Fruit fly (Drosophila melanogaster) whole organism, wandering third instar larva: ENCODE results near the gene CG46463.
A peak's percentile ranks its signal among the peaks of the same experiment; 100 is the strongest.

Source experiments
- Abd-B ChIP-seq: fragments of >200 bp; optimal IDR thresholded peaks from 2 replicates; lab custom pipeline; 2017; ENCODE audit warnings: missing biosample characterization, missing genetic modification characterization
- CG32264 ChIP-seq: fragments of 200-800 bp; sonication (Bioruptor generic); optimal IDR thresholded peaks from 2 replicates; lab custom pipeline; 2016; ENCODE audit warnings: missing biosample characterization, missing genetic modification characterization
- Dfd ChIP-seq: fragments of >200 bp; optimal IDR thresholded peaks from 2 replicates; lab custom pipeline; 2017; ENCODE audit warnings: missing biosample characterization, missing genetic modification characterization
- Dif ChIP-seq: fragments of 200-275, 200-300 bp; sonication (Bioruptor generic); optimal IDR thresholded peaks from 2 replicates; lab custom pipeline; 2018; ENCODE audit warnings: missing biosample characterization, missing genetic modification characterization; ENCODE audit not compliant: partially characterized antibody
- GATAd ChIP-seq: sonication (Bioruptor generic); optimal IDR thresholded peaks from 2 replicates; lab custom pipeline; 2016; ENCODE audit warnings: missing biosample characterization, missing genetic modification characterization
- HLH106 ChIP-seq: fragments of 200-800 bp; optimal IDR thresholded peaks from 3 replicates; lab custom pipeline; 2019; ENCODE audit warnings: missing biosample characterization, mild to moderate bottlenecking, missing genetic modification characterization, moderate library complexity
- Hnf4 ChIP-seq: fragments of 200-800 bp; sonication (Bioruptor generic); optimal IDR thresholded peaks from 2 replicates; lab custom pipeline; 2016; ENCODE audit warnings: missing biosample characterization, mild to moderate bottlenecking, missing genetic modification characterization
- Hr78 ChIP-seq: fragments of >200 bp; optimal IDR thresholded peaks from 2 replicates; lab custom pipeline; 2017; ENCODE audit warnings: missing biosample characterization, missing genetic modification characterization
- Hr83 ChIP-seq: fragments of 200-300 bp; sonication (Bioruptor generic); optimal IDR thresholded peaks from 2 replicates; lab custom pipeline; 2016; ENCODE audit warnings: missing biosample characterization, mild to moderate bottlenecking, missing genetic modification characterization, moderate library complexity; ENCODE audit not compliant: poor library complexity, severe bottlenecking
- Jra ChIP-seq: sonication (Bioruptor generic); optimal IDR thresholded peaks from 2 replicates; lab custom pipeline; 2016; ENCODE audit warnings: missing biosample characterization, missing genetic modification characterization
- Mio ChIP-seq: sonication (Bioruptor generic); optimal IDR thresholded peaks from 2 replicates; lab custom pipeline; 2016; ENCODE audit warnings: missing biosample characterization, missing genetic modification characterization
- Myc ChIP-seq: fragments of >200 bp; optimal IDR thresholded peaks from 2 replicates; lab custom pipeline; 2017
- OdsH ChIP-seq: fragments of 200-800 bp; sonication (Bioruptor generic); optimal IDR thresholded peaks from 2 replicates; lab custom pipeline; 2016; ENCODE audit warnings: missing biosample characterization, mild to moderate bottlenecking, missing genetic modification characterization
- Rel ChIP-seq, 2 experiments: fragments of 200-800 bp; sonication (Bioruptor generic) in 1 of 2; optimal IDR thresholded peaks; 2 replicates in 1 of 2; 3 replicates in 1 of 2; lab custom pipeline; 2016 to 2019; ENCODE audit warnings: mild to moderate bottlenecking in 2 of 2, missing biosample characterization in 2 of 2, missing genetic modification characterization in 2 of 2, moderate library complexity in 1 of 2
- Sp1 ChIP-seq: fragments of 200-800 bp; sonication (Bioruptor generic); optimal IDR thresholded peaks from 3 replicates; lab custom pipeline; 2019; ENCODE audit warnings: missing biosample characterization, mild to moderate bottlenecking, missing genetic modification characterization, moderate library complexity
- Vsx2 ChIP-seq: fragments of 200-300, 225-300 bp; sonication (Bioruptor generic); optimal IDR thresholded peaks from 2 replicates; lab custom pipeline; 2018; ENCODE audit warnings: missing biosample characterization, missing genetic modification characterization; ENCODE audit not compliant: partially characterized antibody
- br ChIP-seq: fragments of 200-800 bp; sonication (Bioruptor generic); optimal IDR thresholded peaks from 2 replicates; lab custom pipeline; 2016; ENCODE audit warnings: missing biosample characterization, missing genetic modification characterization
- brk ChIP-seq: fragments of 200-800 bp; sonication (Bioruptor generic); optimal IDR thresholded peaks from 2 replicates; lab custom pipeline; 2016; ENCODE audit warnings: missing biosample characterization, mild to moderate bottlenecking, missing genetic modification characterization
- dsf ChIP-seq: sonication (Bioruptor generic); optimal IDR thresholded peaks from 2 replicates; lab custom pipeline; 2016; ENCODE audit warnings: missing biosample characterization, missing genetic modification characterization, borderline replicate concordance
- ey ChIP-seq: fragments of 200-800 bp; sonication (Bioruptor generic); optimal IDR thresholded peaks from 2 replicates; lab custom pipeline; 2016; ENCODE audit warnings: missing biosample characterization, missing genetic modification characterization
- foxo ChIP-seq, 2 experiments: fragments of 200-800 bp; sonication (Bioruptor generic); optimal IDR thresholded peaks; 2 replicates in 1 of 2; 3 replicates in 1 of 2; lab custom pipeline; 2016 to 2017; ENCODE audit warnings: missing biosample characterization in 2 of 2, missing genetic modification characterization in 2 of 2
- fru ChIP-seq: fragments of 200-800 bp; sonication (Bioruptor generic); optimal IDR thresholded peaks from 3 replicates; lab custom pipeline; 2016; ENCODE audit warnings: missing biosample characterization, mild to moderate bottlenecking, missing genetic modification characterization
- h ChIP-seq: fragments of 200-800 bp; sonication (Bioruptor generic); optimal IDR thresholded peaks from 3 replicates; lab custom pipeline; 2016; ENCODE audit warnings: missing biosample characterization, mild to moderate bottlenecking, missing genetic modification characterization
- jim ChIP-seq: fragments of 175-275, 200-325 bp; sonication (Bioruptor generic); optimal IDR thresholded peaks from 2 replicates; lab custom pipeline; 2016; ENCODE audit warnings: missing biosample characterization, mild to moderate bottlenecking, missing genetic modification characterization
- lola ChIP-seq: fragments of >200 bp; optimal IDR thresholded peaks from 2 replicates; lab custom pipeline; 2017; ENCODE audit warnings: missing biosample characterization, missing genetic modification characterization
- pan ChIP-seq: fragments of >200 bp; optimal IDR thresholded peaks from 2 replicates; lab custom pipeline; 2017
- psq ChIP-seq: fragments of 200-800 bp; sonication (Bioruptor generic); optimal IDR thresholded peaks from 3 replicates; lab custom pipeline; 2017; ENCODE audit warnings: missing biosample characterization, mild to moderate bottlenecking, missing genetic modification characterization, moderate library complexity
- rgr ChIP-seq: fragments of 200-800 bp; sonication (Bioruptor generic); optimal IDR thresholded peaks from 3 replicates; lab custom pipeline; 2016; ENCODE audit warnings: missing biosample characterization, mild to moderate bottlenecking, missing genetic modification characterization
- sv ChIP-seq: fragments of 200-800 bp; sonication (Bioruptor generic); optimal IDR thresholded peaks from 3 replicates; lab custom pipeline; 2016; ENCODE audit warnings: missing biosample characterization, missing genetic modification characterization
- tai ChIP-seq: sonication (Bioruptor generic); optimal IDR thresholded peaks from 2 replicates; lab custom pipeline; 2016; ENCODE audit warnings: missing biosample characterization, missing genetic modification characterization
- usp ChIP-seq: fragments of >200 bp; optimal IDR thresholded peaks from 2 replicates; lab custom pipeline; 2017; ENCODE audit warnings: missing biosample characterization, missing genetic modification characterization
- woc ChIP-seq: sonication (Bioruptor generic); optimal IDR thresholded peaks from 2 replicates; lab custom pipeline; 2016; ENCODE audit warnings: missing biosample characterization, mild to moderate bottlenecking, missing genetic modification characterization

CG46463 gene

dm6 chr3L:3450410-3450809 lies 10.7 kb upstream of the CG46463 start:
- TF ChIP-seq psq (GFP tag; lab: Kevin White, UChicago): peak; percentile 82
- TF ChIP-seq foxo (GFP tag; optimal IDR thresholded peaks at IDR 0.05; lab: Kevin White, UChicago): peak in 1 of 2 experiments; percentile 26
- TF ChIP-seq OdsH: peak; percentile 74
- peak; percentile 63 for TF ChIP-seq br (GFP tag; lab: Kevin White, UChicago)
- no peak for TF ChIP-seq Hnf4
- no peak for TF ChIP-seq usp (GFP tag; lab: Kevin White, UChicago)
- TF ChIP-seq Rel (GFP tag; optimal IDR thresholded peaks at IDR 0.05; lab: Kevin White, UChicago): no peak
- no peak for TF ChIP-seq Rel (tag; optimal IDR thresholded peaks at IDR 0.05; lab: Kevin White, UChicago)
- TF ChIP-seq HLH106 (tag; lab: Kevin White, UChicago): peak; percentile 45
- no peak for TF ChIP-seq pan (lab: Kevin White, UChicago)
- TF ChIP-seq Jra (GFP tag; lab: Kevin White, UChicago): no peak
- TF ChIP-seq ey (GFP tag; lab: Kevin White, UChicago): peak; percentile 72
- TF ChIP-seq Mio (GFP tag; lab: Kevin White, UChicago): no peak
- TF ChIP-seq h (GFP tag; lab: Kevin White, UChicago): peak; percentile 50
- TF ChIP-seq woc (GFP tag; lab: Kevin White, UChicago): peak; percentile 75
- TF ChIP-seq Sp1: peak; percentile 59
- no peak for TF ChIP-seq brk
- TF ChIP-seq fru (GFP tag; lab: Kevin White, UChicago): peak; percentile 19
- TF ChIP-seq Hr83 (GFP tag; lab: Kevin White, UChicago): no peak
- peak; percentile 71 for TF ChIP-seq rgr (GFP tag; lab: Kevin White, UChicago)
- no peak for TF ChIP-seq CG32264 (GFP tag; lab: Kevin White, UChicago)
- TF ChIP-seq Dfd (GFP tag; lab: Kevin White, UChicago): no peak

- no peak for TF ChIP-seq Hr83 (GFP tag; lab: Kevin White, UChicago)
- TF ChIP-seq, all 38 proteins: peak for 0
These were observed 9.3 kb upstream of the CG46463 start for dm6 chr3L:3451774-3452173.

- TF ChIP-seq tai (GFP tag; lab: Kevin White, UChicago) (no peak), ey (GFP tag; lab: Kevin White, UChicago) (no peak), OdsH (no peak), lola (GFP tag; lab: Kevin White, UChicago) (no peak), Dif (GFP tag; lab: Kevin White, UChicago) (no peak), GATAd (GFP tag; lab: Kevin White, UChicago) (no peak), Hnf4 (no peak), Jra (GFP tag; lab: Kevin White, UChicago) (no peak), jim (GFP tag; lab: Kevin White, UChicago) (no peak), Rel (GFP tag; optimal IDR thresholded peaks at IDR 0.05; lab: Kevin White, UChicago) (no peak), Rel (tag; optimal IDR thresholded peaks at IDR 0.05; lab: Kevin White, UChicago) (no peak), psq (GFP tag; lab: Kevin White, UChicago) (no peak), dsf (GFP tag; lab: Kevin White, UChicago) (no peak), sv (GFP tag; lab: Kevin White, UChicago) (no peak), Abd-B (GFP tag; lab: Kevin White, UChicago) (no peak), Sp1 (no peak), h (GFP tag; lab: Kevin White, UChicago) (no peak), rgr (GFP tag; lab: Kevin White, UChicago) (no peak), foxo (GFP tag; optimal IDR thresholded peaks at IDR 0.05; lab: Kevin White, UChicago) (no peak)
These were observed 8.4 kb upstream of the CG46463 start for dm6 chr3L:3452684-3453083.

- TF ChIP-seq Myc (lab: Kevin White, UChicago) (no peak), sv (GFP tag; lab: Kevin White, UChicago) (no peak), rgr (GFP tag; lab: Kevin White, UChicago) (no peak), Hr78 (GFP tag; lab: Kevin White, UChicago) (no peak), Vsx2 (GFP tag; lab: Kevin White, UChicago) (no peak), foxo (GFP tag; optimal IDR thresholded peaks at IDR 0.05; lab: Kevin White, UChicago) (no peak), br (GFP tag; lab: Kevin White, UChicago) (no peak)
These were observed 6.7 kb upstream of the CG46463 start for dm6 chr3L:3454430-3454829.
